Worm (Caenorhabditis elegans) whole organism, L3 larva: ENCODE data around the gene wdfy-2.

Experiments used
- R02D3.7 ChIP-seq: fragments of 150-350 bp; optimal IDR thresholded peaks from 2 replicates; lab custom pipeline; 2014; ENCODE audit warnings: missing biosample characterization, missing genetic modification characterization
- aly-2 ChIP-seq: fragments of 150-350 bp; optimal IDR thresholded peaks from 2 replicates; lab custom pipeline; 2014; ENCODE audit warnings: missing biosample characterization, missing genetic modification characterization
- ama-1 ChIP-seq: fragments of 150-350 bp; optimal IDR thresholded peaks from 2 replicates; lab custom pipeline; 2018
- ceh-16 ChIP-seq: sonication (generic microtip); optimal IDR thresholded peaks from 2 replicates; lab custom pipeline; 2017; ENCODE audit warnings: missing biosample characterization, missing genetic modification characterization
- ceh-28 ChIP-seq: fragments of 150-350 bp; optimal IDR thresholded peaks from 2 replicates; lab custom pipeline; 2014; ENCODE audit warnings: missing biosample characterization, missing genetic modification reagents, missing genetic modification characterization
- ceh-82 ChIP-seq: fragments of 150-350 bp; optimal IDR thresholded peaks from 2 replicates; lab custom pipeline; 2014; ENCODE audit warnings: missing biosample characterization, missing genetic modification characterization
- ceh-9 ChIP-seq: sonication (generic microtip); optimal IDR thresholded peaks from 2 replicates; lab custom pipeline; 2018; ENCODE audit warnings: missing biosample characterization, missing genetic modification characterization
- daf-12 ChIP-seq: fragments of 150-350 bp; optimal IDR thresholded peaks from 2 replicates; lab custom pipeline; 2014; ENCODE audit warnings: missing biosample characterization, missing genetic modification reagents, missing genetic modification characterization
- egl-27 ChIP-seq: sonication (generic microtip); optimal IDR thresholded peaks from 4 replicates; lab custom pipeline; 2017; ENCODE audit warnings: missing biosample characterization, missing genetic modification reagents, missing genetic modification characterization
- egl-5 ChIP-seq: fragments of 150-350 bp; optimal IDR thresholded peaks from 2 replicates; lab custom pipeline; 2017; ENCODE audit warnings: missing biosample characterization, missing genetic modification reagents, missing genetic modification characterization, inconsistent platforms
- elt-1 ChIP-seq: fragments of 150-350 bp; optimal IDR thresholded peaks from 2 replicates; lab custom pipeline; 2014; ENCODE audit warnings: missing biosample characterization, missing genetic modification characterization
- elt-2 ChIP-seq: sonication (generic microtip); optimal IDR thresholded peaks from 2 replicates; lab custom pipeline; 2016; ENCODE audit warnings: missing genetic modification reagents, mild to moderate bottlenecking, missing genetic modification characterization, missing compliant biosample characterization
- elt-3 ChIP-seq, 3 experiments: fragments of 150-350 bp in 1 of 3; sonication (generic microtip) in 2 of 3; optimal IDR thresholded peaks; 2 replicates in 2 of 3; 4 replicates in 1 of 3; lab custom pipeline; 2014 to 2017; ENCODE audit warnings: missing biosample characterization in 3 of 3, missing genetic modification characterization in 3 of 3
- eor-1 ChIP-seq, 2 experiments: fragments of 150-350 bp; optimal IDR thresholded peaks; 2 replicates each; lab custom pipeline; 2014 to 2018; ENCODE audit warnings: missing biosample characterization in 2 of 2, missing genetic modification characterization in 2 of 2
- fkh-10 ChIP-seq: sonication (generic microtip); optimal IDR thresholded peaks from 2 replicates; lab custom pipeline; 2017; ENCODE audit warnings: missing biosample characterization, missing genetic modification reagents, missing genetic modification characterization
- fkh-2 ChIP-seq: fragments of 150-350 bp; optimal IDR thresholded peaks from 2 replicates; lab custom pipeline; 2014; ENCODE audit warnings: missing biosample characterization, missing genetic modification reagents, missing genetic modification characterization
- fos-1 ChIP-seq: fragments of 150-350 bp; optimal IDR thresholded peaks from 2 replicates; lab custom pipeline; 2014; ENCODE audit warnings: missing biosample characterization, missing genetic modification characterization
- hmg-11 ChIP-seq: sonication (generic microtip); optimal IDR thresholded peaks from 2 replicates; lab custom pipeline; 2016; ENCODE audit warnings: missing genetic modification characterization, missing compliant biosample characterization
- jun-1 ChIP-seq: fragments of 150-350 bp; optimal IDR thresholded peaks from 2 replicates; lab custom pipeline; 2014; ENCODE audit warnings: missing biosample characterization, missing genetic modification reagents, missing genetic modification characterization
- lin-15B ChIP-seq: fragments of 150-350 bp; optimal IDR thresholded peaks from 2 replicates; lab custom pipeline; 2014; ENCODE audit warnings: missing biosample characterization, missing genetic modification characterization
- lin-39 ChIP-seq: fragments of 150-350 bp; optimal IDR thresholded peaks from 2 replicates; lab custom pipeline; 2018; ENCODE audit warnings: missing biosample characterization, missing genetic modification reagents, missing genetic modification characterization
- lsy-12 ChIP-seq: sonication (generic microtip); optimal IDR thresholded peaks from 2 replicates; lab custom pipeline; 2016; ENCODE audit warnings: mild to moderate bottlenecking, missing genetic modification characterization, missing compliant biosample characterization
- mdl-1 ChIP-seq: fragments of 150-350 bp; optimal IDR thresholded peaks from 2 replicates; lab custom pipeline; 2014; ENCODE audit warnings: missing biosample characterization, missing genetic modification characterization
- mml-1 ChIP-seq: fragments of 150-350 bp; sonication (generic microtip); optimal IDR thresholded peaks from 3 replicates; lab custom pipeline; 2014; ENCODE audit warnings: missing biosample characterization, missing genetic modification characterization
- nfya-1 ChIP-seq: sonication (generic microtip); optimal IDR thresholded peaks from 2 replicates; lab custom pipeline; 2017; ENCODE audit warnings: missing genetic modification characterization, mild to moderate bottlenecking, missing compliant biosample characterization, antibody characterized with exemption, moderate library complexity; ENCODE audit not compliant: insufficient read depth
- nhr-11 ChIP-seq: fragments of 150-350 bp; optimal IDR thresholded peaks from 2 replicates; lab custom pipeline; 2014; ENCODE audit warnings: missing biosample characterization, missing genetic modification characterization
- nhr-12 ChIP-seq: fragments of 150-350 bp; optimal IDR thresholded peaks from 2 replicates; lab custom pipeline; 2014; ENCODE audit warnings: missing biosample characterization, missing genetic modification characterization
- nhr-23 ChIP-seq: fragments of 150-350 bp; optimal IDR thresholded peaks from 2 replicates; lab custom pipeline; 2014; ENCODE audit warnings: missing biosample characterization, missing genetic modification reagents, missing genetic modification characterization
- nhr-237 ChIP-seq: fragments of 150-350 bp; optimal IDR thresholded peaks from 2 replicates; lab custom pipeline; 2014; ENCODE audit warnings: missing biosample characterization, missing genetic modification characterization
- nhr-25 ChIP-seq: sonication (generic microtip); optimal IDR thresholded peaks from 2 replicates; lab custom pipeline; 2017; ENCODE audit warnings: missing biosample characterization, missing genetic modification characterization
- nhr-28 ChIP-seq: fragments of 150-350 bp; optimal IDR thresholded peaks from 2 replicates; lab custom pipeline; 2014; ENCODE audit warnings: missing biosample characterization, missing genetic modification characterization
- nhr-67 ChIP-seq: fragments of 150-350 bp; optimal IDR thresholded peaks from 2 replicates; lab custom pipeline; 2014; ENCODE audit warnings: missing biosample characterization, missing genetic modification characterization
- nhr-76 ChIP-seq: fragments of 150-350 bp; sonication (generic microtip); optimal IDR thresholded peaks from 5 replicates; lab custom pipeline; 2014; ENCODE audit warnings: missing biosample characterization, missing genetic modification characterization
- pha-4 ChIP-seq: fragments of 150-350 bp; optimal IDR thresholded peaks from 2 replicates; lab custom pipeline; 2014; ENCODE audit warnings: missing biosample characterization, missing genetic modification reagents, missing genetic modification characterization
- sea-2 ChIP-seq: fragments of 150-350 bp; sonication (generic microtip); optimal IDR thresholded peaks from 4 replicates; lab custom pipeline; 2014; ENCODE audit warnings: missing biosample characterization, missing genetic modification reagents, missing genetic modification characterization
- skn-1 ChIP-seq: fragments of 150-350 bp; optimal IDR thresholded peaks from 2 replicates; lab custom pipeline; 2014; ENCODE audit warnings: missing biosample characterization, missing genetic modification characterization
- snpc-4 ChIP-seq: fragments of 150-350 bp; optimal IDR thresholded peaks from 2 replicates; lab custom pipeline; 2014; ENCODE audit warnings: missing biosample characterization, missing genetic modification characterization
- unc-62 ChIP-seq: fragments of 150-350 bp; sonication (generic microtip); optimal IDR thresholded peaks from 4 replicates; lab custom pipeline; 2014; ENCODE audit warnings: missing biosample characterization, missing genetic modification reagents, missing genetic modification characterization
- zag-1 ChIP-seq: fragments of 150-350 bp; optimal IDR thresholded peaks from 2 replicates; lab custom pipeline; 2014; ENCODE audit warnings: missing biosample characterization, missing genetic modification characterization
- ztf-11 ChIP-seq: fragments of 150-350 bp; optimal IDR thresholded peaks from 2 replicates; lab custom pipeline; 2014; ENCODE audit warnings: missing biosample characterization, missing genetic modification characterization
- ztf-4 ChIP-seq: fragments of 150-350 bp; optimal IDR thresholded peaks from 2 replicates; lab custom pipeline; 2014; ENCODE audit warnings: missing biosample characterization, missing genetic modification characterization

Gene wdfy-2

DNA sequence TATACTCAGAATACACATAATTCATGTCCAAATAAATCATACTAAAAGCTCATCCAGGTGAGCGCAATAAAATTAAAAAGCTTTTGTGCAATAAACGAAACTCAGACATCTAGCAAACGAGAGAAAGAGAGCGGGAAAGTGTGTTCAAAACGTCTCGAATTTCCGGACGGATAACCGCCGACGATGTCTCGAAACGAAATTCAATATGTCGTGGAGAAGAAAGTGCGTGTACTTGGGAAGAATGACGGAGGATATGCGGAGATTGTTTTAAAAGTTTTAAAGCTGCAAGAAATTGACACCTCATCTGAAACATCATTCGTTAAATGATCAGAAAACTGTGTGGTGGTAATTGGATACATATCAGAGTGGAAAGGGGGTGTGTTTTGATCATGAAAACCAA is 4.9 kb upstream of the wdfy-2 start:
- no peak for TF ChIP-seq ztf-11 (tag; lab: Kevin White, UChicago)
- no peak for TF ChIP-seq ceh-16 (tag; lab: Kevin White, UChicago)
- no peak for TF ChIP-seq pha-4
- TF ChIP-seq zag-1 (tag; lab: Kevin White, UChicago) = no peak
- no peak for TF ChIP-seq ceh-82 (tag; lab: Kevin White, UChicago)
- no peak for TF ChIP-seq nhr-12 (tag; lab: Kevin White, UChicago)
- no peak for TF ChIP-seq nhr-25
- TF ChIP-seq aly-2 = no peak
- TF ChIP-seq elt-2 (tag; lab: Kevin White, UChicago) = no peak
- TF ChIP-seq mml-1 (tag; lab: Kevin White, UChicago) = no peak
- no peak for TF ChIP-seq ceh-28
- no peak for TF ChIP-seq elt-3 (tag; optimal IDR thresholded peaks at IDR 0.05; lab: Kevin White, UChicago)
- no peak for TF ChIP-seq ama-1 (lab: Kevin White, UChicago)
- no peak for TF ChIP-seq elt-1 (tag; lab: Kevin White, UChicago)

DNA sequence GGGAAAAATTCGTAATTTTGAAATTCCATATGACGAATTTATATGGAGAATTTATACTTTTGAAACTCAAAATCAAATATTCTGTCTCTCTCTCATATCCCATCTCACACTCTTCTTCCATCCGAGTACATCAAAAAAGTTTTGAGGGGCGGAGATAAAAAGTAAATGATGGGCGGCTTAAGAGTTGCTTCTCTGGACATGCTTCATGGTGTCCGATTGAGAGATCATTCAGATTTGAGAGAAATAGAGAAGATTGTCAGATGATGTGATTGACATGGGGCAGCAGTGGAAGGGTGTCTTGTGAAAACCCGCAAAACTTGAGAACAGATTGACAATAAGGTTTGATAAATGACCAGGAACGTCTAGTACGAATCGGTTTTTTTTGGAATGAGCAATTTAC is 4.0 kb upstream of the wdfy-2 start:
- TF ChIP-seq unc-62 (GFP tag; lab: Kevin White, UChicago) (peak; percentile 59), nhr-67 (no peak), nhr-25 (no peak), ceh-9 (tag; lab: Kevin White, UChicago) (no peak), nhr-23 (tag; lab: Kevin White, UChicago) (no peak), nfya-1 (tag; lab: Kevin White, UChicago) (peak; percentile 1)

DNA sequence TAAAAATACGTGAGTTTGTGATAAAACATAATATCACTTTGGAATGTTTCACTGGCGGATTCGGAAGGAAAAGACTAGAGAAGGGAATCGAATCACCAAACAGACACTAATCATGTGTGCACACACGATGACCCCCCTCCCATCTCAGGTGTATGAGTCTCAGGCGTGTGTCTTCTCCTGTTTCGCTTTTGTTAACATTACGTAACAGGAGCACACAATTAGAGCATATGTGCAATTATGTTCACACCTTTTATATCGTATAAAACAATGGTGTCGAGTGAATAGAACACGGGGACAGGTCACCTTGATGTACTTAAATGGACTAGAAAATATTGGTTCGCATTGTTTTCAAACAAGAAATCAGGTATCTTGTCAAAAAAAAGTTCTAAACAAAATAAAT is 2.9 kb upstream of the wdfy-2 start:
- TF ChIP-seq nhr-25 (no peak), snpc-4 (no peak), nhr-67 (no peak), pha-4 (no peak), nhr-76 (tag; lab: Kevin White, UChicago) (no peak), nhr-11 (tag; lab: Kevin White, UChicago) (no peak), lsy-12 (no peak), daf-12 (tag; lab: Kevin White, UChicago) (no peak), zag-1 (tag; lab: Kevin White, UChicago) (no peak), aly-2 (no peak), ceh-82 (tag; lab: Kevin White, UChicago) (no peak), sea-2 (GFP tag; lab: Kevin White, UChicago) (no peak), ztf-11 (tag; lab: Kevin White, UChicago) (no peak), elt-2 (tag; lab: Kevin White, UChicago) (no peak), fos-1 (tag; lab: Kevin White, UChicago) (no peak), unc-62 (GFP tag; lab: Kevin White, UChicago) (no peak)

DNA sequence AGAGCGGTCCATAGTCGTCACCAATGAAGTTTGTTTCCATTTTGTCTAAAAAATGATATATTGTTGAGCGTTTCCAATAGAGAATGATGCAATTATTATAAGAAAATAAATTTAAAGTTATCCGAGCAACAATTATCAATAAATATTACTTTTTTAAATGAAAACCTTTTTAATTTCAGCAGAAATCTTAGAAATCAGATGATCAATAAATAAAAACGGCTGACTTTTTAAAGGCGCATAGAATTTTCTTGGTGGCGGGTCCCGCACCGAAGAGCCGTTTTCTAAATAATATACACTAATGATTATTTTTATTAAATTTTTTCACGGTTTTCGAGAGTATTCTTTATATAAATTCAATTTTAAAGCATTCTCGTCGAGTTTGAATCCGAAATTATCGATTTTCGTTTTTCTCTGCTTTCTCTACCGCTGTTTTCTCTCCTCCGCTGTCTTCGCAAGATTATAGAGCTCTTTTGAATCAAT is 3.2 kb downstream of the wdfy-2 start, which contains the start of gene rab-39:
TSS of gene rab-39 (minus strand) at position 51 of the 480 bp plus-strand sequence.
- TF ChIP-seq ama-1 (lab: Kevin White, UChicago) (no peak), lin-39 (tag; lab: Kevin White, UChicago) (peak; percentile 18), ztf-11 (tag; lab: Kevin White, UChicago) (no peak), mdl-1 (tag; lab: Kevin White, UChicago) (no peak), fkh-10 (GFP tag; lab: Kevin White, UChicago) (peak; percentile 23), snpc-4 (no peak), egl-27 (no peak), ztf-4 (tag; lab: Kevin White, UChicago) (no peak), eor-1 (tag; optimal IDR thresholded peaks at IDR 0.05; lab: Kevin White, UChicago) (no peak), nhr-25 (no peak), fkh-2 (tag; lab: Kevin White, UChicago) (no peak), sea-2 (GFP tag; lab: Kevin White, UChicago) (no peak), elt-3 (tag; optimal IDR thresholded peaks at IDR 0.05; lab: Kevin White, UChicago) (no peak), hmg-11 (tag; lab: Kevin White, UChicago) (peak; percentile 51), R02D3.7 (tag; lab: Kevin White, UChicago) (peak; percentile 46), lin-15B (tag; lab: Kevin White, UChicago) (peak; percentile 31), ceh-82 (tag; lab: Kevin White, UChicago) (no peak), elt-2 (tag; lab: Kevin White, UChicago) (peak; percentile 2), ceh-9 (tag; lab: Kevin White, UChicago) (no peak), nhr-23 (tag; lab: Kevin White, UChicago) (no peak), skn-1 (tag; lab: Kevin White, UChicago) (no peak), ceh-16 (tag; lab: Kevin White, UChicago) (no peak), zag-1 (tag; lab: Kevin White, UChicago) (no peak), mml-1 (tag; lab: Kevin White, UChicago) (no peak), fos-1 (tag; lab: Kevin White, UChicago) (no peak), nhr-11 (tag; lab: Kevin White, UChicago) (no peak), aly-2 (no peak), nhr-67 (no peak), nhr-28 (no peak), jun-1 (no peak), egl-5 (tag; lab: Kevin White, UChicago) (no peak), nhr-237 (no peak), nfya-1 (tag; lab: Kevin White, UChicago) (peak; percentile 54), pha-4 (peak; percentile 53), daf-12 (tag; lab: Kevin White, UChicago) (no peak), ceh-28 (no peak)
